Fruit fly (Drosophila melanogaster) whole organism: ENCODE measurements around the gene slou.

Experiments used
- CG8478 ChIP-seq: fragments of >200 bp; optimal IDR thresholded peaks from 2 replicates; lab custom pipeline; 2018; ENCODE audit warnings: inconsistent platforms
- pan ChIP-seq: fragments of >200 bp; optimal IDR thresholded peaks from 2 replicates; lab custom pipeline; 2017
- psq ChIP-seq: fragments of >200 bp; optimal IDR thresholded peaks from 2 replicates; lab custom pipeline; 2017
- usp ChIP-seq: fragments of >200 bp; optimal IDR thresholded peaks from 2 replicates; lab custom pipeline; 2017; ENCODE audit warnings: missing biosample characterization, missing genetic modification characterization, mixed read lengths

DNA sequence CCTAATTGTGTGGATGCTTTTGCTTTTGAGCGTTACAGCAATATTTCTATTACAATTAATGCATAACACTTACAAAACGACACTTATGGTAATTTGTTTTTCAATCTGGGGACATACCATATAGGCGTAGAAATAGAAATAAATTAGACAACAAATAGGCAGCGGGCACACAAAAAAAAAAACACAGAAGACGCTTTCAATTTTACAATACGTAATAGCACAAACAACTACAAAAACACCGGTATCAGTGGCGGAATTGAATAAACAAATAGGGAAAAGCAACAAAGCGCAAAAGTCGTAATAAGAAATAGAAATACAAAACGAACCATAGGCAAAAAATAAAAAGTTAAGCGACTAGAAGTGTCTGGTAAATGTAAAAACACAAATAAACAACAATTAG, 36.1 kb upstream of the slou start:
- TF ChIP-seq pan (lab: Kevin White, UChicago) (no peak), usp (GFP tag; lab: Kevin White, UChicago) (no peak), psq (lab: Kevin White, UChicago) (no peak), CG8478 (lab: Kevin White, UChicago) (no peak)
